Worm (Caenorhabditis elegans) whole organism, young adult: Measurements from ENCODE around the gene F22E5.22.

Source experiments
- D2030.7 ChIP-seq: fragments of 200-800 bp; sonication (Bioruptor generic); IDR thresholded peaks from 2 replicates; pipeline ENCODE4 v1.3.6; 2022; ENCODE audit warnings: missing genetic modification reagents, missing genetic modification characterization, missing compliant biosample characterization
- F10E7.11 ChIP-seq: sonication (generic microtip); optimal IDR thresholded peaks from 2 replicates; lab custom pipeline; 2017; ENCODE audit warnings: mild to moderate bottlenecking, missing genetic modification characterization, moderate library complexity, missing compliant biosample characterization
- F49E8.2 ChIP-seq: sonication (generic microtip); optimal IDR thresholded peaks from 3 replicates; lab custom pipeline; 2017; ENCODE audit warnings: missing genetic modification characterization, mild to moderate bottlenecking, missing compliant biosample characterization, antibody characterized with exemption, moderate library complexity; ENCODE audit not compliant: insufficient read depth
- T07F8.4 ChIP-seq: sonication (generic microtip); optimal IDR thresholded peaks from 2 replicates; lab custom pipeline; 2016; ENCODE audit warnings: mild to moderate bottlenecking, missing genetic modification characterization, moderate library complexity, missing compliant biosample characterization
- Y56A3A.18 ChIP-seq: fragments of 200-800 bp; sonication (Bioruptor generic); IDR thresholded peaks from 2 replicates; pipeline ENCODE4 v1.3.6; 2022; ENCODE audit warnings: missing genetic modification reagents, missing genetic modification characterization, missing compliant biosample characterization
- Y79H2A.3 ChIP-seq: fragments of 200-800 bp; sonication (Bioruptor generic); conservative IDR thresholded peaks from 2 replicates; pipeline ENCODE4 v1.3.6; 2022; ENCODE audit warnings: missing genetic modification reagents, missing genetic modification characterization, missing compliant biosample characterization
- ZK185.1 ChIP-seq: sonication (generic microtip); optimal IDR thresholded peaks from 2 replicates; lab custom pipeline; 2016; ENCODE audit warnings: mild to moderate bottlenecking, missing genetic modification characterization, missing compliant biosample characterization; ENCODE audit not compliant: poor library complexity, severe bottlenecking
- aptf-2 ChIP-seq: fragments of 200-800 bp; sonication (Bioruptor generic); conservative IDR thresholded peaks from 2 replicates; pipeline ENCODE4 v1.3.6; 2022; ENCODE audit warnings: missing genetic modification reagents, missing genetic modification characterization, missing compliant biosample characterization
- atf-7 ChIP-seq: sonication (generic microtip); optimal IDR thresholded peaks from 2 replicates; lab custom pipeline; 2017; ENCODE audit warnings: mild to moderate bottlenecking, missing genetic modification characterization, missing compliant biosample characterization
- bed-1 ChIP-seq: fragments of 200-800 bp; sonication (Bioruptor generic); IDR thresholded peaks from 2 replicates; pipeline ENCODE4 v1.3.6; 2022; ENCODE audit warnings: missing genetic modification reagents, missing genetic modification characterization, missing compliant biosample characterization
- ccch-3 ChIP-seq: fragments of 200-800 bp; sonication (Bioruptor generic); optimal IDR thresholded peaks from 2 replicates; lab custom pipeline; 2018; ENCODE audit warnings: mild to moderate bottlenecking, missing genetic modification characterization, missing compliant biosample characterization
- ceh-27 ChIP-seq: fragments of 200-800 bp; sonication (Bioruptor generic); optimal IDR thresholded peaks from 2 replicates; lab custom pipeline; 2018; ENCODE audit warnings: mild to moderate bottlenecking, missing genetic modification characterization, moderate library complexity, missing compliant biosample characterization
- ceh-58 ChIP-seq: fragments of 200-800 bp; sonication (Bioruptor generic); IDR thresholded peaks from 2 replicates; pipeline ENCODE4 v1.3.6; 2022; ENCODE audit warnings: missing genetic modification characterization, missing compliant biosample characterization
- chd-7 ChIP-seq: sonication (generic microtip); optimal IDR thresholded peaks from 2 replicates; lab custom pipeline; 2016; ENCODE audit warnings: mild to moderate bottlenecking, missing genetic modification characterization, moderate library complexity, missing compliant biosample characterization
- dpff-1 ChIP-seq: sonication (generic microtip); optimal IDR thresholded peaks from 2 replicates; lab custom pipeline; 2017; ENCODE audit warnings: mild to moderate bottlenecking, missing genetic modification characterization, missing compliant biosample characterization
- egrh-3 ChIP-seq: fragments of 200-800 bp; sonication (Bioruptor generic); IDR thresholded peaks from 2 replicates; pipeline ENCODE4 v1.3.6; 2022; ENCODE audit warnings: missing genetic modification reagents, missing genetic modification characterization, missing compliant biosample characterization
- fkh-3 ChIP-seq: sonication (generic microtip); optimal IDR thresholded peaks from 2 replicates; lab custom pipeline; 2016; ENCODE audit warnings: mild to moderate bottlenecking, missing genetic modification characterization, missing compliant biosample characterization
- hlh-26 ChIP-seq: fragments of 200-800 bp; sonication (Bioruptor generic); conservative IDR thresholded peaks from 2 replicates; pipeline ENCODE4 v1.3.6; 2022; ENCODE audit warnings: missing genetic modification reagents, missing genetic modification characterization, missing compliant biosample characterization
- let-526 ChIP-seq: fragments of 200-800 bp; sonication (Bioruptor generic); IDR thresholded peaks from 2 replicates; pipeline ENCODE4 v1.3.6; 2022; ENCODE audit warnings: missing genetic modification reagents, missing genetic modification characterization, missing compliant biosample characterization
- lin-26 ChIP-seq: fragments of 200-800 bp; sonication (Bioruptor generic); IDR thresholded peaks from 2 replicates; pipeline ENCODE4 v1.3.6; 2022; ENCODE audit warnings: missing genetic modification reagents, missing genetic modification characterization, missing compliant biosample characterization
- lin-40 ChIP-seq: sonication (generic microtip); optimal IDR thresholded peaks from 2 replicates; lab custom pipeline; 2016; ENCODE audit warnings: missing genetic modification characterization, mild to moderate bottlenecking, missing compliant biosample characterization, missing genotype, missing genetic modification reagents
- mcd-1 ChIP-seq: fragments of 200-800 bp; sonication (Bioruptor generic); IDR thresholded peaks from 2 replicates; pipeline ENCODE4 v1.3.6; 2022; ENCODE audit warnings: missing genetic modification reagents, missing genetic modification characterization, missing compliant biosample characterization
- nhr-120 ChIP-seq: fragments of 200-800 bp; sonication (Bioruptor generic); IDR thresholded peaks from 2 replicates; pipeline ENCODE4 v1.3.6; 2022; ENCODE audit warnings: missing genetic modification characterization, missing compliant biosample characterization
- nhr-179 ChIP-seq: sonication (generic microtip); optimal IDR thresholded peaks from 2 replicates; lab custom pipeline; 2016; ENCODE audit warnings: mild to moderate bottlenecking, missing genetic modification characterization, missing compliant biosample characterization
- nhr-80 ChIP-seq: sonication (generic microtip); optimal IDR thresholded peaks from 2 replicates; lab custom pipeline; 2016; ENCODE audit warnings: missing genetic modification characterization, missing compliant biosample characterization
- nhr-90 ChIP-seq: sonication (generic microtip); optimal IDR thresholded peaks from 2 replicates; lab custom pipeline; 2016; ENCODE audit warnings: missing genotype, mild to moderate bottlenecking, missing genetic modification characterization, missing compliant biosample characterization
- pha-4 ChIP-seq: fragments of 150-350 bp; sonication (generic microtip); optimal IDR thresholded peaks from 2 replicates; lab custom pipeline; 2014; ENCODE audit warnings: missing biosample characterization, missing genetic modification reagents, missing genetic modification characterization
- rec-8 ChIP-seq, 2 experiments: sonication (generic microtip); optimal IDR thresholded peaks; 2 replicates each; lab custom pipeline; 2016; ENCODE audit warnings: mild to moderate bottlenecking in 2 of 2, missing genetic modification characterization in 2 of 2, missing genetic modification reagents in 2 of 2, missing genotype in 2 of 2, missing biosample characterization in 1 of 2, missing compliant biosample characterization in 1 of 2, moderate library complexity in 1 of 2
- rpc-1 ChIP-seq, 2 experiments: fragments of 150-350 bp in 1 of 2; sonication (generic microtip) in 1 of 2; optimal IDR thresholded peaks; 2 replicates each; lab custom pipeline; 2014 to 2018; ENCODE audit warnings: missing biosample characterization in 1 of 2, missing genetic modification characterization in 1 of 2, missing genetic modification reagents in 1 of 2, missing genotype in 1 of 2
- sea-2 ChIP-seq: fragments of 200-800 bp; sonication (Bioruptor generic); IDR thresholded peaks from 2 replicates; pipeline ENCODE4 v1.3.6; 2022; ENCODE audit warnings: missing genetic modification characterization, missing compliant biosample characterization
- sptf-2 ChIP-seq: fragments of 200-800 bp; sonication (Bioruptor generic); optimal IDR thresholded peaks from 2 replicates; lab custom pipeline; 2018; ENCODE audit warnings: mild to moderate bottlenecking, missing genetic modification characterization, missing compliant biosample characterization
- tbx-9 ChIP-seq: sonication (generic microtip); optimal IDR thresholded peaks from 2 replicates; lab custom pipeline; 2016; ENCODE audit warnings: borderline replicate concordance, missing genetic modification characterization, inconsistent platforms, missing compliant biosample characterization
- xnd-1 ChIP-seq: sonication (generic microtip); optimal IDR thresholded peaks from 2 replicates; lab custom pipeline; 2016; ENCODE audit warnings: missing genotype, missing genetic modification reagents, missing genetic modification characterization, missing compliant biosample characterization
- ztf-25 ChIP-seq: fragments of 200-800 bp; sonication (Bioruptor generic); IDR thresholded peaks from 2 replicates; pipeline ENCODE4 v1.3.6; 2022; ENCODE audit warnings: missing genetic modification reagents, missing genetic modification characterization, missing compliant biosample characterization
- ztf-28 ChIP-seq: fragments of 200-800 bp; sonication (Bioruptor generic); IDR thresholded peaks from 2 replicates; pipeline ENCODE4 v1.3.6; 2022; ENCODE audit warnings: missing genetic modification reagents, missing genetic modification characterization, missing compliant biosample characterization
- ztf-3 ChIP-seq: fragments of 200-800 bp; sonication (Bioruptor generic); optimal IDR thresholded peaks from 2 replicates; lab custom pipeline; 2018; ENCODE audit warnings: mild to moderate bottlenecking, missing genetic modification characterization, missing compliant biosample characterization

F22E5.22 gene

DNA sequence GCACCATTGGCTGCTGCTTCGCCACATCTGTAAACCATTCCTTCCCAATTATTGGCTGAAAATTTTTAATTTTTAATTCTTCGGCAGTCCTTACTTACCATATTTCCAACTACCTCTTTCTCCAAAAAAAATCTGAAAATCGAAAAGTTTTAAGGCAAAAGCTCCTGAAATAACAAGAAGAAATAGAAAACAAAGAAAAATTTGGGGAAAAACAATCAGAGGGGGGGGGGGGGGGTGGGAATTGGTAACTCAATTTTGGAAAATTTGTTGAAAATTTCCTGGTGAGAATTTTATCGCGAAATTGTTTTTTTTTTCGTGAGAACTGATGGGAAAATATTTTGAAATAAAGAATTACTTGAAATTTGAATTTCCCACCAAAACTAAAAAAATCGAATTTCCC is 26.8 kb downstream of the F22E5.22 start, which contains the start of gene set-11:
TSS of gene set-11 (minus strand) at position 101 of the 400 bp plus-strand sequence.
- TF ChIP-seq Y79H2A.3 (GFP tag; lab: Robert Waterston, UW) = no peak

DNA sequence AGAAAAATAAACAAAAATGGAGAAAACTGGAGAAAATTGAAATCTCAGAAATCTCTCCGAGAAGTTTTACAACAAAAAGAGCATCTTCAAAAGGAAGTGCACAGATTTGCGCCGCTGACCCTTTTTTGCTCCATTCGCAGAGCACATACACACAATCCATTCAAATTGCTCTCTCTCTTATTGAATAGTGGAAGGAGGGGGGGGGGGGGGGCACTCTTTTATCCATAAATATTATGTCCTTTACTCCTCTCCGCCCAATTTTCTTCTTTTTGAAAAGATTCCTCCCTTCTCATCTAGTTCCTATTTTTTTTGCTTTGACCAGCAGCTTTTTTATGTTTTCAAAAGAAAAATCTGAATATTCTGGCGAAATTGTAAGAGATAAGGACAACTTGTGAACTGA is 29.4 kb downstream of the F22E5.22 start:
- TF ChIP-seq lin-26 = no peak

DNA sequence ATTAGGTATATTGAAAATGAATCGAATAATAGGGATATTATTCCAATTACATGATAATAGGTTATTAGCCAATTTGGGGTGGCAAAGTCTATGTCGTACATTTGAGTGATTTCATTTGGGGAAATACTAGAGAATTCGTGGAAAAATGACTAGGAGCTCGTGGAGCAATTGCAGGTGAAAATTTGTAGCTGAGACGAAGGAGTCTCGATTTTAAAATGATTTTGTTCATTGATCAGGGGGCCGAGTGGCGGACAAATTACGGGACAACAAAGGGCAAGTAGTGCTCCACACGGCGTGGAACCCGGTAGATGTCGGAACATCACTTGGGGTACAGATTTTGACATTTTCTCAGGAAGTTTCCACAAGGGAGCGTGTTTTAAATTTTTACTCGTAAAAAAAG is 32.7 kb downstream of the F22E5.22 start, which contains the start of gene sri-62:
TSS of gene sri-62 (minus strand) at position 101 of the 400 bp plus-strand sequence.
- TF ChIP-seq fkh-3 (no peak), ceh-27 (GFP tag; lab: Kevin White, UChicago) (no peak), F49E8.2 (no peak), hlh-26 (GFP tag; lab: Robert Waterston, UW) (no peak), egrh-3 (GFP tag; lab: Robert Waterston, UW) (no peak), pha-4 (tag; lab: Kevin White, UChicago) (no peak), bed-1 (no peak), rpc-1 (optimal IDR thresholded peaks at IDR 0.05; lab: Kevin White, UChicago) (no peak), rpc-1 (tag; optimal IDR thresholded peaks at IDR 0.05; lab: Kevin White, UChicago) (no peak), ztf-28 (GFP tag; lab: Robert Waterston, UW) (no peak), xnd-1 (no peak), D2030.7 (GFP tag; lab: Robert Waterston, UW) (no peak), Y56A3A.18 (GFP tag; lab: Robert Waterston, UW) (no peak), nhr-179 (no peak), rec-8 (tag; optimal IDR thresholded peaks at IDR 0.05; lab: Kevin White, UChicago) (no peak), nhr-90 (no peak)

DNA sequence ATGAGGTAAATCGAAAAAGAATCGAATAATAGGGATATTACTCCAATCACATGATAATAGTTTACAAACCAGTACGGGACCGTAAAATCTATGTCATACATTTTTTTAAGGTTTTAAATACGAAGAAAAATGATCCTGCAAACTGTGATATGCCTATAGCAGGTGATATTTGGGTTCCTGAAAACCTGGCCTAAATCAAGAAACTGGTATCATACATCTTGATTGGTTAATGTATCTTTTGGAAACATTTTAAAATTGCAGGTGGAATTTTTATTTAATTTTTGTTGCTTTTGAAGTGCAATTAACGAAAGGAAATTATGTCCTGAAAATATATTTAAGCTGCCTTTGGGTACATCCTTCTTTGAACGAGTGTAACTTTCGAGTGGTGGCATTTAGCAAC is 34.5 kb downstream of the F22E5.22 start, which contains the start of gene sri-61:
TSS of gene sri-61 (minus strand) at position 101 of the 400 bp plus-strand sequence.
- no peak for TF ChIP-seq atf-7 (tag; lab: Kevin White, UChicago)
- no peak for TF ChIP-seq F10E7.11 (tag; lab: Kevin White, UChicago)
- TF ChIP-seq sptf-2 (GFP tag; lab: Kevin White, UChicago) = no peak
- no peak for TF ChIP-seq ccch-3 (GFP tag; lab: Kevin White, UChicago)
- no peak for TF ChIP-seq let-526
- no peak for TF ChIP-seq T07F8.4
- TF ChIP-seq aptf-2 (GFP tag; lab: Robert Waterston, UW) = no peak
- TF ChIP-seq dpff-1 (tag; lab: Kevin White, UChicago) = no peak
- TF ChIP-seq ceh-58 = no peak
- TF ChIP-seq nhr-120 (GFP tag; lab: Robert Waterston, UW) = no peak
- no peak for TF ChIP-seq lin-40
- no peak for TF ChIP-seq chd-7 (tag; lab: Kevin White, UChicago)
- no peak for TF ChIP-seq tbx-9
- TF ChIP-seq mcd-1 = no peak
- no peak for TF ChIP-seq sea-2 (GFP tag; lab: Robert Waterston, UW)
- TF ChIP-seq ztf-3 (GFP tag; lab: Kevin White, UChicago) = no peak
- TF ChIP-seq nhr-80 = no peak
- TF ChIP-seq ztf-25 (GFP tag; lab: Robert Waterston, UW) = no peak
- no peak for TF ChIP-seq ZK185.1 (tag; lab: Kevin White, UChicago)
- TF ChIP-seq, all 124 proteins: peak for 0
